Worm (Caenorhabditis elegans): ENCODE data around the gene vit-3.

vit-3 gene

DNA sequence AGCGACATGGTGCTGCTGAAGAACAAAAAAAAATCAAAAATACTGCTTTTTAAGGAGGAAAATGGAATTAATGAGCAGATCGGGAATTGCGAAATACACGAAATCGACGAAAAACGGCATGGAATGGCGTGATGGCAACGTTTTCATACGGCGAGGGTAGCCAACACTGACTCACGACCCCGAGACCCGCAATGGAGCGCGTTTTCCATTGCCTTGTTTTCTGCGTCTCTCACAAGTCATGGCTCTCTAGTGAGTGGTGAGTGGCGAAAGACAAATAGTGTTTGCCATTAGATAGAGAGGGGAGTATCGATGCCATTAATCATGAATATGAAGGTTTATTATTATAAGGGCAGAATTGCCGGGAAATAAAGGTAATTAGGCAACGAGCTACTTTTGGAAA is 33.4 kb upstream of the vit-3 start, which contains the start of gene C18B2.4 (continued):
- TF ChIP-seq F52B5.7 (tag; optimal IDR thresholded peaks at IDR 0.05) (no peak), mxl-1 (tag; optimal IDR thresholded peaks at IDR 0.05) (no peak), cebp-2 (GFP tag; IDR thresholded peaks at IDR 0.05) (no peak), nfyb-1 (GFP tag; IDR thresholded peaks at IDR 0.05) (peak; percentile 57; the same call in 1 of the 2 replicates), let-526 (GFP tag; IDR thresholded peaks at IDR 0.05) (no peak), F37B4.10 (GFP tag; IDR thresholded peaks at IDR 0.05) (no peak), F55B11.4 (tag; optimal IDR thresholded peaks at IDR 0.05; ENCODE audit: borderline replicate concordance, insufficient read depth) (no peak), bed-1 (GFP tag; IDR thresholded peaks at IDR 0.05) (no peak), B0261.1 (tag; optimal IDR thresholded peaks at IDR 0.05) (no peak), Y56A3A.18 (GFP tag; IDR thresholded peaks at IDR 0.05) (no peak), hlh-12 (tag; optimal IDR thresholded peaks at IDR 0.05) (no peak), ceh-40 (GFP tag; IDR thresholded peaks at IDR 0.05) (no peak), sdz-38 (tag; optimal IDR thresholded peaks at IDR 0.05) (no peak), akir-1 (GFP tag; optimal IDR thresholded peaks at IDR 0.05) (no peak), nhr-80 (tag; optimal IDR thresholded peaks at IDR 0.05) (peak; percentile 96), gei-17 (GFP tag; optimal IDR thresholded peaks at IDR 0.05) (no peak), lir-1 (GFP tag; conservative IDR thresholded peaks at IDR 0.05) (0 out of 2 replicates have a peak, but pooled peaks have one; percentile 27), nhr-90 (tag; optimal IDR thresholded peaks at IDR 0.05) (no peak), ztf-25 (GFP tag; IDR thresholded peaks at IDR 0.05) (no peak), lag-1 (GFP tag; IDR thresholded peaks at IDR 0.05) (no peak), die-1 (tag; optimal IDR thresholded peaks at IDR 0.05) (no peak), dpl-1 (GFP tag; optimal IDR thresholded peaks at IDR 0.05) (no peak), K12H6.12 (tag; optimal IDR thresholded peaks at IDR 0.05) (peak; percentile 32), egl-18 (GFP tag; IDR thresholded peaks at IDR 0.05) (no peak), ceh-79 (tag; optimal IDR thresholded peaks at IDR 0.05) (no peak), dox-1 (GFP tag; IDR thresholded peaks at IDR 0.05) (peak; percentile 89), egl-44 (GFP tag; IDR thresholded peaks at IDR 0.05) (no peak), attf-5 (GFP tag; optimal IDR thresholded peaks at IDR 0.05) (peak; percentile 94), unc-130 (GFP tag; optimal IDR thresholded peaks at IDR 0.05) (no peak), Y67H2A.10 (GFP tag; conservative IDR thresholded peaks at IDR 0.05) (no peak), ztf-28 (GFP tag; IDR thresholded peaks at IDR 0.05) (no peak), tbx-9 (tag; optimal IDR thresholded peaks at IDR 0.05; ENCODE audit: borderline replicate concordance) (no peak), ztf-26 (tag; optimal IDR thresholded peaks at IDR 0.05) (no peak), tbp1 (GFP tag; optimal IDR thresholded peaks at IDR 0.05) (peak; percentile 42), tlf-1 (GFP tag; optimal IDR thresholded peaks at IDR 0.05) (peak; percentile 20), zfh-2 (GFP tag; conservative IDR thresholded peaks at IDR 0.05) (peak; percentile 90), him-1 (tag; optimal IDR thresholded peaks at IDR 0.05) (no peak), ama-1 (optimal IDR thresholded peaks at IDR 0.05) (no peak), ama-1 (GFP tag; optimal IDR thresholded peaks at IDR 0.05) (no peak), repo-1 (tag; optimal IDR thresholded peaks at IDR 0.05) (no peak), athp-1 (tag; optimal IDR thresholded peaks at IDR 0.05) (no peak), ztf-18 (tag; optimal IDR thresholded peaks at IDR 0.05) (peak; percentile 8), madf-3 (GFP tag; IDR thresholded peaks at IDR 0.05) (no peak), rcor-1 (GFP tag; IDR thresholded peaks at IDR 0.05) (no peak), pha-4 (tag; optimal IDR thresholded peaks at IDR 0.05) (no peak), hsf-1 (GFP tag; IDR thresholded peaks at IDR 0.05) (no peak), egrh-3 (GFP tag; IDR thresholded peaks at IDR 0.05) (no peak), somi-1 (GFP tag; optimal IDR thresholded peaks at IDR 0.05) (no peak), snpc-1.1 (tag; optimal IDR thresholded peaks at IDR 0.05; ENCODE audit: insufficient read depth) (no peak)

All from whole organism, young adult.